Worm (Caenorhabditis elegans) whole organism, young adult: ENCODE results near the gene msp-56.

Experiments
- ama-1 ChIP-seq, 3 experiments: fragments of 150-350 bp in 1 of 3; sonication (generic microtip) in 2 of 3; optimal IDR thresholded peaks; 2 replicates each; lab custom pipeline; 2014 to 2018; ENCODE audit warnings: missing biosample characterization in 2 of 3, missing genetic modification characterization in 2 of 3, missing genetic modification reagents in 2 of 3
- ets-4 ChIP-seq: fragments of 200-800 bp; sonication (Bioruptor generic); optimal IDR thresholded peaks from 2 replicates; lab custom pipeline; 2018; ENCODE audit warnings: mild to moderate bottlenecking, missing genetic modification characterization, missing compliant biosample characterization
- hmg-1.2 ChIP-seq: fragments of 200-800 bp; sonication (Bioruptor generic); IDR thresholded peaks from 2 replicates; pipeline ENCODE4 v1.3.6; 2022; ENCODE audit warnings: missing genetic modification reagents, missing genetic modification characterization, missing compliant biosample characterization
- hsf-1 ChIP-seq: fragments of 200-800 bp; sonication (Bioruptor generic); IDR thresholded peaks from 2 replicates; pipeline ENCODE4 v1.3.6; 2022; ENCODE audit warnings: missing genetic modification reagents, missing genetic modification characterization, missing compliant biosample characterization
- nfya-1 ChIP-seq: sonication (generic microtip); optimal IDR thresholded peaks from 2 replicates; lab custom pipeline; 2017; ENCODE audit warnings: antibody characterized with exemption, missing compliant biosample characterization, missing genetic modification characterization, borderline replicate concordance; ENCODE audit not compliant: insufficient read depth
- nhr-179 ChIP-seq: sonication (generic microtip); optimal IDR thresholded peaks from 2 replicates; lab custom pipeline; 2016; ENCODE audit warnings: mild to moderate bottlenecking, missing genetic modification characterization, missing compliant biosample characterization
- sea-2 ChIP-seq: fragments of 200-800 bp; sonication (Bioruptor generic); IDR thresholded peaks from 2 replicates; pipeline ENCODE4 v1.3.6; 2022; ENCODE audit warnings: missing genetic modification characterization, missing compliant biosample characterization
- snpc-4 ChIP-seq, 5 experiments: fragments of 150-350 bp in 1 of 5; sonication (generic microtip) in 4 of 5; optimal IDR thresholded peaks; 2 replicates each; lab custom pipeline; 2014 to 2018; ENCODE audit warnings: missing genetic modification characterization in 5 of 5, missing biosample characterization in 3 of 5, antibody characterized with exemption in 2 of 5, mild to moderate bottlenecking in 2 of 5, missing compliant biosample characterization in 2 of 5, missing genotype in 2 of 5, moderate library complexity in 2 of 5, missing genetic modification reagents in 1 of 5
- tbp1 ChIP-seq: fragments of 200-800 bp; sonication (Bioruptor generic); optimal IDR thresholded peaks from 2 replicates; lab custom pipeline; 2018; ENCODE audit warnings: mild to moderate bottlenecking, missing genetic modification characterization, missing compliant biosample characterization
- tbx-9 ChIP-seq: sonication (generic microtip); optimal IDR thresholded peaks from 2 replicates; lab custom pipeline; 2016; ENCODE audit warnings: borderline replicate concordance, missing genetic modification characterization, inconsistent platforms, missing compliant biosample characterization
- unc-62 ChIP-seq: fragments of 150-350 bp; optimal IDR thresholded peaks from 2 replicates; lab custom pipeline; 2014; ENCODE audit warnings: missing biosample characterization, missing genetic modification reagents, missing genetic modification characterization

DNA sequence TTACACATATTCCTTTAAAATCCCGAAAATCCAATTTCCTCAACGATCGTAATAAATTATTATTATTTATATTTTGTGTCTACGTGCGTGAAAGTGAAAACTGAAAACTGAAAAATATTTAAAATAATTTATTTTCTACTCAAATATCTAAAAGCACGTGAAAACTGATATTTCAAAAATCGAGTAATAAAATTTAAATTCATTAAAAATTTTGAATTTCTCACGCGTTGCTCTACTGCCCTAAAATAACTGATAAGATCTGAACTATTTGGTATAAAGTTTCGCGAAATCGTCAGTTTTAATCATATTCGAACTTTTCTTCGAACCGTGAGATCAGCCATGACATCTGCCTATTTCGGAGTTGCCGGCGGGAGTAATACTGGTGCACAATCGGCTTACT lies 10.9 kb downstream of the msp-56 start, which contains the start of gene ssq-1:
- no peak for TF ChIP-seq ama-1 (optimal IDR thresholded peaks at IDR 0.05; lab: Kevin White, UChicago)
- no peak for TF ChIP-seq ama-1 (GFP tag; optimal IDR thresholded peaks at IDR 0.05; lab: Kevin White, UChicago)
- no peak for TF ChIP-seq unc-62
- TF ChIP-seq tbp1 (GFP tag; lab: Kevin White, UChicago): no peak
- no peak for TF ChIP-seq tbx-9 (tag; lab: Kevin White, UChicago)
- TF ChIP-seq hmg-1.2 (GFP tag; lab: Robert Waterston, UW): no peak
- no peak for TF ChIP-seq hsf-1 (GFP tag; lab: Robert Waterston, UW)
- TF ChIP-seq sea-2 (GFP tag; lab: Robert Waterston, UW): no peak
- no peak for TF ChIP-seq snpc-4 (GFP tag; optimal IDR thresholded peaks at IDR 0.05; lab: Kevin White, UChicago)
- no peak for TF ChIP-seq snpc-4 (tag; optimal IDR thresholded peaks at IDR 0.05; lab: Kevin White, UChicago)
- TF ChIP-seq ets-4 (GFP tag; lab: Kevin White, UChicago): no peak
- no peak for TF ChIP-seq nhr-179 (tag; lab: Kevin White, UChicago)
- no peak for TF ChIP-seq nfya-1 (tag; lab: Kevin White, UChicago)
